Worm (Caenorhabditis elegans) whole organism, L1 larva: Measurements from ENCODE around the gene nhr-59.

Source experiments
- C16A3.4 ChIP-seq: fragments of 150-350 bp; optimal IDR thresholded peaks from 2 replicates; lab custom pipeline; 2014; ENCODE audit warnings: missing biosample characterization, missing genetic modification characterization
- ama-1 ChIP-seq: fragments of 150-350 bp; optimal IDR thresholded peaks from 2 replicates; lab custom pipeline; 2014
- blmp-1 ChIP-seq: fragments of 150-350 bp; optimal IDR thresholded peaks from 2 replicates; lab custom pipeline; 2014; ENCODE audit warnings: missing biosample characterization, missing genetic modification characterization
- ceh-63 ChIP-seq: fragments of 200-800 bp; sonication (Bioruptor generic); optimal IDR thresholded peaks from 2 replicates; lab custom pipeline; 2018; ENCODE audit warnings: mild to moderate bottlenecking, missing genetic modification characterization, missing compliant biosample characterization
- ces-1 ChIP-seq: fragments of 150-350 bp; optimal IDR thresholded peaks from 2 replicates; lab custom pipeline; 2014; ENCODE audit warnings: missing biosample characterization, missing genetic modification reagents, missing genetic modification characterization
- dpl-1 ChIP-seq, 3 experiments: fragments of 150-350 bp in 2 of 3; sonication (generic microtip) in 1 of 3; optimal IDR thresholded peaks; 2 replicates each; lab custom pipeline; 2014 to 2017; ENCODE audit warnings: missing biosample characterization in 3 of 3, missing genetic modification characterization in 3 of 3, missing genetic modification reagents in 3 of 3
- efl-1 ChIP-seq, 4 experiments: fragments of 150-350 bp; optimal IDR thresholded peaks in 3 of 4; peaks in 1 of 4; 1 replicate in 1 of 4; 2 replicates in 3 of 4; lab custom pipeline; 2014; ENCODE audit warnings: missing biosample characterization in 2 of 4, missing genetic modification characterization in 2 of 4, missing genetic modification reagents in 2 of 4
- efl-3 ChIP-seq: fragments of 200-800 bp; sonication (Bioruptor generic); optimal IDR thresholded peaks from 2 replicates; lab custom pipeline; 2018; ENCODE audit warnings: mild to moderate bottlenecking, missing genetic modification characterization, missing compliant biosample characterization
- egl-13 ChIP-seq: sonication (generic microtip); optimal IDR thresholded peaks from 2 replicates; lab custom pipeline; 2016; ENCODE audit warnings: missing genotype, missing genetic modification reagents, missing genetic modification characterization, missing compliant biosample characterization
- egl-27 ChIP-seq, 2 experiments: fragments of 150-350 bp in 1 of 2; sonication (generic microtip); optimal IDR thresholded peaks; 3 replicates each; lab custom pipeline; 2017 to 2018; ENCODE audit warnings: missing biosample characterization in 2 of 2, missing genetic modification characterization in 2 of 2, missing genetic modification reagents in 2 of 2
- elt-3 ChIP-seq, 6 experiments: fragments of 150-350 bp in 1 of 6; sonication (generic microtip); optimal IDR thresholded peaks; 2 replicates each; lab custom pipeline; 2017 to 2018; ENCODE audit warnings: missing biosample characterization in 6 of 6, missing genetic modification characterization in 6 of 6, inconsistent platforms in 1 of 6
- fkh-4 ChIP-seq: sonication (generic microtip); optimal IDR thresholded peaks from 2 replicates; lab custom pipeline; 2016; ENCODE audit warnings: missing compliant biosample characterization, missing genetic modification characterization, borderline replicate concordance
- grh-1 ChIP-seq: fragments of 200-800 bp; sonication (Bioruptor generic); IDR thresholded peaks from 2 replicates; pipeline ENCODE4 v1.3.6; 2022; ENCODE audit warnings: missing genetic modification reagents, missing genetic modification characterization, missing compliant biosample characterization
- hlh-17 ChIP-seq: fragments of 200-800 bp; sonication (Bioruptor generic); optimal IDR thresholded peaks from 2 replicates; lab custom pipeline; 2018; ENCODE audit warnings: missing genetic modification characterization, mild to moderate bottlenecking, missing compliant biosample characterization, moderate library complexity, borderline replicate concordance
- hpl-2 ChIP-seq: fragments of 150-350 bp; optimal IDR thresholded peaks from 2 replicates; lab custom pipeline; 2014; ENCODE audit warnings: missing biosample characterization, missing genetic modification reagents, missing genetic modification characterization
- isw-1 ChIP-seq: fragments of 200-800 bp; sonication (Bioruptor generic); IDR thresholded peaks from 2 replicates; pipeline ENCODE4 v1.3.6; 2022; ENCODE audit warnings: missing genetic modification characterization, missing compliant biosample characterization
- lin-15B ChIP-seq: fragments of 150-350 bp; sonication (generic microtip); optimal IDR thresholded peaks from 3 replicates; lab custom pipeline; 2014; ENCODE audit warnings: missing biosample characterization, missing genetic modification characterization
- lin-35 ChIP-seq, 2 experiments: fragments of 150-350 bp; optimal IDR thresholded peaks; 2 replicates each; lab custom pipeline; 2014; ENCODE audit warnings: missing biosample characterization in 2 of 2, missing genetic modification characterization in 2 of 2, missing genetic modification reagents in 2 of 2
- lsy-2 ChIP-seq, 2 experiments: fragments of 150-350 bp; optimal IDR thresholded peaks; 2 replicates each; lab custom pipeline; 2014; ENCODE audit warnings: missing biosample characterization in 2 of 2, missing genetic modification characterization in 2 of 2
- mab-9 ChIP-seq: fragments of 200-800 bp; sonication (Bioruptor generic); IDR thresholded peaks from 2 replicates; pipeline ENCODE4 v1.3.6; 2022; ENCODE audit warnings: missing genetic modification reagents, missing genetic modification characterization, missing compliant biosample characterization
- mep-1 ChIP-seq: fragments of 150-350 bp; optimal IDR thresholded peaks from 2 replicates; lab custom pipeline; 2014; ENCODE audit warnings: missing biosample characterization, missing genetic modification characterization
- nhr-19 ChIP-seq: fragments of 200-800 bp; sonication (Bioruptor generic); conservative IDR thresholded peaks from 2 replicates; pipeline ENCODE4 v1.3.6; 2022; ENCODE audit warnings: missing genetic modification characterization, missing compliant biosample characterization
- nhr-20 ChIP-seq: sonication (generic microtip); optimal IDR thresholded peaks from 2 replicates; lab custom pipeline; 2016; ENCODE audit warnings: mild to moderate bottlenecking, missing genetic modification characterization, missing compliant biosample characterization
- nhr-237 ChIP-seq: fragments of 150-350 bp; optimal IDR thresholded peaks from 2 replicates; lab custom pipeline; 2014; ENCODE audit warnings: missing biosample characterization, missing genetic modification characterization
- nhr-47 ChIP-seq: sonication (generic microtip); optimal IDR thresholded peaks from 2 replicates; lab custom pipeline; 2016; ENCODE audit warnings: mild to moderate bottlenecking, missing genetic modification characterization, moderate library complexity, missing compliant biosample characterization
- nhr-71 ChIP-seq: sonication (generic microtip); optimal IDR thresholded peaks from 2 replicates; lab custom pipeline; 2016; ENCODE audit warnings: mild to moderate bottlenecking, missing genetic modification characterization, moderate library complexity, missing compliant biosample characterization
- nhr-85 ChIP-seq: sonication (generic microtip); peaks from one replicate; lab custom pipeline; 2016; ENCODE audit warnings: missing genetic modification characterization, inconsistent platforms, missing compliant biosample characterization
- pax-3 ChIP-seq: fragments of 200-800 bp; sonication (Bioruptor generic); optimal IDR thresholded peaks from 2 replicates; lab custom pipeline; 2018; ENCODE audit warnings: mild to moderate bottlenecking, missing genetic modification characterization, moderate library complexity, missing compliant biosample characterization
- rnt-1 ChIP-seq: sonication (generic microtip); optimal IDR thresholded peaks from 2 replicates; lab custom pipeline; 2016; ENCODE audit warnings: mild to moderate bottlenecking, missing genetic modification characterization, moderate library complexity, missing compliant biosample characterization
- skn-1 ChIP-seq: fragments of 150-350 bp; optimal IDR thresholded peaks from 2 replicates; lab custom pipeline; 2014; ENCODE audit warnings: missing biosample characterization, missing genetic modification characterization
- snu-23 ChIP-seq: sonication (generic microtip); optimal IDR thresholded peaks from 2 replicates; lab custom pipeline; 2016; ENCODE audit warnings: missing genetic modification characterization, missing compliant biosample characterization
- sup-37 ChIP-seq: fragments of 200-800 bp; sonication (Bioruptor generic); optimal IDR thresholded peaks from 2 replicates; lab custom pipeline; 2018; ENCODE audit warnings: mild to moderate bottlenecking, missing genetic modification characterization, missing compliant biosample characterization
- tbx-2 ChIP-seq: sonication (generic microtip); optimal IDR thresholded peaks from 2 replicates; lab custom pipeline; 2016; ENCODE audit warnings: missing genetic modification characterization, missing compliant biosample characterization
- unc-62 ChIP-seq: fragments of 150-350 bp; optimal IDR thresholded peaks from 2 replicates; lab custom pipeline; 2014; ENCODE audit warnings: missing biosample characterization, missing genetic modification reagents, missing genetic modification characterization
- vab-15 ChIP-seq: sonication (generic microtip); optimal IDR thresholded peaks from 2 replicates; lab custom pipeline; 2017; ENCODE audit warnings: missing genotype, mild to moderate bottlenecking, missing genetic modification characterization, missing compliant biosample characterization
- xbp-1 ChIP-seq: sonication (generic microtip); optimal IDR thresholded peaks from 2 replicates; lab custom pipeline; 2016; ENCODE audit warnings: missing genetic modification characterization, missing compliant biosample characterization

Gene nhr-59

ce11 chrV:2260660-2261059 lies 17.4 kb downstream of the nhr-59 start, which contains the start of gene F41B5.12:
Gene F41B5.12 (plus strand): TSS chrV:2260960.
- TF ChIP-seq nhr-47 (tag; lab: Kevin White, UChicago) (no peak), egl-13 (no peak), ces-1 (GFP tag; lab: Kevin White, UChicago) (no peak), C16A3.4 (tag; lab: Kevin White, UChicago) (no peak), egl-27 (tag; optimal IDR thresholded peaks at IDR 0.05; lab: Kevin White, UChicago) (no peak), lin-15B (tag; lab: Kevin White, UChicago) (no peak), hlh-17 (no peak), nhr-85 (no peak), nhr-19 (GFP tag; lab: Robert Waterston, UW) (no peak), tbx-2 (no peak), mab-9 (no peak), ama-1 (lab: Kevin White, UChicago) (no peak), isw-1 (GFP tag; lab: Robert Waterston, UW) (no peak), efl-3 (GFP tag; lab: Kevin White, UChicago) (no peak), grh-1 (GFP tag; lab: Robert Waterston, UW) (no peak), pax-3 (tag; lab: Kevin White, UChicago) (no peak), vab-15 (no peak), xbp-1 (tag; lab: Kevin White, UChicago) (no peak)

- TF ChIP-seq mep-1 (tag; lab: Kevin White, UChicago) (peak; percentile 34), blmp-1 (peak; percentile 61), skn-1 (peak; percentile 97), tbx-2 (peak; percentile 24), elt-3 (tag; optimal IDR thresholded peaks at IDR 0.05; lab: Kevin White, UChicago) (peak in 1 of 6 experiments; percentile 6), snu-23 (peak; percentile 57), unc-62 (no peak), dpl-1 (GFP tag; optimal IDR thresholded peaks at IDR 0.05; lab: Kevin White, UChicago) (peak in 1 of 3 experiments; percentile 20), nhr-20 (peak; percentile 92), rnt-1 (tag; lab: Kevin White, UChicago) (peak; percentile 1), lsy-2 (tag; optimal IDR thresholded peaks at IDR 0.05; lab: Kevin White, UChicago) (peak; percentile 2 to 43), lin-35 (GFP tag; optimal IDR thresholded peaks at IDR 0.05; lab: Kevin White, UChicago) (peak in 1 of 2 experiments; percentile 56), nhr-85 (peak; percentile 80), efl-1 (optimal IDR thresholded peaks at IDR 0.05; lab: Kevin White, UChicago) (peak; percentile 36 to 51), efl-1 (GFP tag; optimal IDR thresholded peaks at IDR 0.05 in 1 of 2; lab: Kevin White, UChicago) (no peak), nhr-71 (tag; lab: Kevin White, UChicago) (peak; percentile 57), isw-1 (GFP tag; lab: Robert Waterston, UW) (no peak), sup-37 (GFP tag; lab: Kevin White, UChicago) (no peak), hpl-2 (GFP tag; lab: Kevin White, UChicago) (no peak)
Observed at ce11 chrV:2259750-2260149, 18.3 kb downstream of the nhr-59 start, which contains the start of gene nhr-182. Gene nhr-182 (minus strand): TSS chrV:2259927.

ce11 chrV:2255191-2255590 lies 22.9 kb downstream of the nhr-59 start, which contains the start of gene F41B5.1:
Gene F41B5.1 (plus strand): TSS chrV:2255533.
- peak in 1 of 2 experiments; percentile 3 for TF ChIP-seq lsy-2 (tag; optimal IDR thresholded peaks at IDR 0.05; lab: Kevin White, UChicago)
- TF ChIP-seq isw-1 (GFP tag; lab: Robert Waterston, UW), result peak; percentile 9; the same call in 1 of the 2 replicates

ce11 chrV:2254553-2255124 lies 23.4 kb downstream of the nhr-59 start, which contains the start of gene str-253:
Gene str-253 (minus strand): TSS chrV:2254603.
- TF ChIP-seq rnt-1 (tag; lab: Kevin White, UChicago), result no peak
- no peak for TF ChIP-seq isw-1 (GFP tag; lab: Robert Waterston, UW)
- no peak for TF ChIP-seq fkh-4 (tag; lab: Kevin White, UChicago)
- TF ChIP-seq skn-1, result no peak
- TF ChIP-seq nhr-237, result no peak
- TF ChIP-seq lin-35 (GFP tag; optimal IDR thresholded peaks at IDR 0.05; lab: Kevin White, UChicago), result no peak
- no peak for TF ChIP-seq tbx-2
- TF ChIP-seq ceh-63, result no peak
- TF ChIP-seq nhr-85, result no peak
- TF ChIP-seq, all 84 proteins: peak for 0
